Worm (Caenorhabditis elegans): ENCODE measurements around the gene irld-60.

Gene irld-60

ce11 chrIII:12789420-12789819, 38.7 kb upstream of the irld-60 start, which contains the start of gene BE10.1:
Gene BE10.1 (minus strand): TSS chrIII:12789520.
- TF ChIP-seq nhr-90 (tag; optimal IDR thresholded peaks at IDR 0.05), result no peak
- no peak for TF ChIP-seq mel-28 (tag; optimal IDR thresholded peaks at IDR 0.05; ENCODE audit: borderline replicate concordance)
- no peak for TF ChIP-seq ZK185.1 (tag; optimal IDR thresholded peaks at IDR 0.05; ENCODE audit: poor library complexity, severe bottlenecking)
- no peak for TF ChIP-seq hsf-1 (GFP tag; IDR thresholded peaks at IDR 0.05)
- no peak for TF ChIP-seq egl-18 (GFP tag; IDR thresholded peaks at IDR 0.05)
- TF ChIP-seq madf-3 (GFP tag; IDR thresholded peaks at IDR 0.05), result no peak
- no peak for TF ChIP-seq akir-1 (GFP tag; optimal IDR thresholded peaks at IDR 0.05)
- TF ChIP-seq ets-4 (GFP tag; optimal IDR thresholded peaks at IDR 0.05), result no peak

- no peak for TF ChIP-seq ZK185.1 (tag; optimal IDR thresholded peaks at IDR 0.05; ENCODE audit: poor library complexity, severe bottlenecking)
- TF ChIP-seq ccch-3 (GFP tag; optimal IDR thresholded peaks at IDR 0.05), result no peak
- TF ChIP-seq somi-1 (GFP tag; optimal IDR thresholded peaks at IDR 0.05), result no peak
- TF ChIP-seq F37B4.10 (GFP tag; IDR thresholded peaks at IDR 0.05), result 0 out of 2 replicates have a peak, but pooled peaks have one; percentile 8
- TF ChIP-seq unc-62 (GFP tag; optimal IDR thresholded peaks at IDR 0.05), result no peak
Measured at ce11 chrIII:12788239-12788638, 37.5 kb upstream of the irld-60 start.

ce11 chrIII:12785427-12785826, 34.7 kb upstream of the irld-60 start:
- TF ChIP-seq ceh-91 (GFP tag; IDR thresholded peaks at IDR 0.05) (no peak), Y67H2A.10 (GFP tag; conservative IDR thresholded peaks at IDR 0.05) (no peak), ztf-28 (GFP tag; IDR thresholded peaks at IDR 0.05) (no peak), let-607 (tag; optimal IDR thresholded peaks at IDR 0.05) (no peak), mes-4 (tag; optimal IDR thresholded peaks at IDR 0.05) (no peak), xnd-1 (tag; optimal IDR thresholded peaks at IDR 0.05) (no peak), Y53G8AR.9 (GFP tag; conservative IDR thresholded peaks at IDR 0.05) (no peak), snpc-1.3 (tag; optimal IDR thresholded peaks at IDR 0.05; ENCODE audit: insufficient read depth) (no peak), dox-1 (GFP tag; IDR thresholded peaks at IDR 0.05) (no peak), aptf-3 (GFP tag; IDR thresholded peaks at IDR 0.05) (no peak), cebp-1 (GFP tag; IDR thresholded peaks at IDR 0.05) (no peak), cebp-1 (tag; optimal IDR thresholded peaks at IDR 0.05) (no peak), madf-10 (tag; optimal IDR thresholded peaks at IDR 0.05) (no peak), bed-2 (GFP tag; IDR thresholded peaks at IDR 0.05) (no peak), pha-4 (tag; optimal IDR thresholded peaks at IDR 0.05) (no peak), egl-44 (GFP tag; IDR thresholded peaks at IDR 0.05) (no peak), attf-5 (GFP tag; optimal IDR thresholded peaks at IDR 0.05) (no peak), F57A8.1 (GFP tag; optimal IDR thresholded peaks at IDR 0.05) (no peak), lin-54 (GFP tag; optimal IDR thresholded peaks at IDR 0.05) (no peak), K12H6.12 (tag; optimal IDR thresholded peaks at IDR 0.05) (no peak)

ce11 chrIII:12784854-12785253, 34.1 kb upstream of the irld-60 start, which contains the start of gene lgc-37:
Gene lgc-37 (plus strand): TSS chrIII:12785154.
- no peak for TF ChIP-seq aptf-2 (GFP tag; conservative IDR thresholded peaks at IDR 0.05)

- TF ChIP-seq zim-3 (tag; optimal IDR thresholded peaks at IDR 0.05), result no peak
- TF ChIP-seq rpc-1 (optimal IDR thresholded peaks at IDR 0.05), result no peak
- TF ChIP-seq rpc-1 (tag; optimal IDR thresholded peaks at IDR 0.05), result no peak
- no peak for TF ChIP-seq hmg-1.2 (GFP tag; IDR thresholded peaks at IDR 0.05)
- no peak for TF ChIP-seq sptf-2 (GFP tag; optimal IDR thresholded peaks at IDR 0.05)
- no peak for TF ChIP-seq F57A8.1 (GFP tag; optimal IDR thresholded peaks at IDR 0.05)
- TF ChIP-seq akir-1 (GFP tag; optimal IDR thresholded peaks at IDR 0.05), result no peak
- no peak for TF ChIP-seq madf-8 (GFP tag; conservative IDR thresholded peaks at IDR 0.05)
- TF ChIP-seq mel-28 (tag; optimal IDR thresholded peaks at IDR 0.05; ENCODE audit: borderline replicate concordance), result no peak
- TF ChIP-seq him-1 (tag; optimal IDR thresholded peaks at IDR 0.05), result no peak
- no peak for TF ChIP-seq ceh-79 (tag; optimal IDR thresholded peaks at IDR 0.05)
- TF ChIP-seq ama-1 (optimal IDR thresholded peaks at IDR 0.05), result no peak
- no peak for TF ChIP-seq ama-1 (GFP tag; optimal IDR thresholded peaks at IDR 0.05)
- no peak for TF ChIP-seq gei-17 (GFP tag; optimal IDR thresholded peaks at IDR 0.05)
- TF ChIP-seq unc-62 (GFP tag; optimal IDR thresholded peaks at IDR 0.05), result no peak
- no peak for TF ChIP-seq ztf-28 (GFP tag; IDR thresholded peaks at IDR 0.05)
Measured at ce11 chrIII:12783878-12784277, 33.1 kb upstream of the irld-60 start.

All from whole organism, young adult.